Fruit fly (Drosophila melanogaster): ENCODE results near the gene Ada2b.

The Ada2b gene

dm6 chr3R:8243720-8244119 is 3.4 kb upstream of the Ada2b start, which contains the start of the genes CG9636, CG18749 and CG33722 (continued):
- TF ChIP-seq CG12659 (GFP tag; optimal IDR thresholded peaks at IDR 0.05), result peak; percentile 86
- TF ChIP-seq klu (GFP tag; IDR thresholded peaks at IDR 0.05), result peak; percentile 59; the same call in 1 of the 2 replicates
- no peak for TF ChIP-seq ac (GFP tag; optimal IDR thresholded peaks at IDR 0.05)
- no peak for TF ChIP-seq lab (GFP tag; optimal IDR thresholded peaks at IDR 0.05)
- no peak for TF ChIP-seq CG31224 (GFP tag; IDR thresholded peaks at IDR 0.05)
- peak; percentile 35 for TF ChIP-seq salm (tag; optimal IDR thresholded peaks at IDR 0.05)
- 0 out of 3 replicates have a peak, but pooled peaks have one; percentile 47 for TF ChIP-seq CG11093 (GFP tag; IDR thresholded peaks at IDR 0.05)
- TF ChIP-seq CG10431 (GFP tag; optimal IDR thresholded peaks at IDR 0.05), result peak; percentile 57
- TF ChIP-seq pnt (GFP tag; optimal IDR thresholded peaks at IDR 0.05), result peak; percentile 18
- no peak for TF ChIP-seq prd (optimal IDR thresholded peaks at IDR 0.05)
- TF ChIP-seq prd (GFP tag; IDR thresholded peaks at IDR 0.05), result peak; percentile 74
- TF ChIP-seq cad (GFP tag; optimal IDR thresholded peaks at IDR 0.05), result no peak
- no peak for TF ChIP-seq h (optimal IDR thresholded peaks at IDR 0.05)
- TF ChIP-seq CG12219 (GFP tag; optimal IDR thresholded peaks at IDR 0.05), result no peak
- TF ChIP-seq otp (GFP tag; IDR thresholded peaks at IDR 0.05), result 0 out of 3 replicates have a peak, but pooled peaks have one; percentile 46
- TF ChIP-seq danr (GFP tag; IDR thresholded peaks at IDR 0.05), result no peak
- no peak for TF ChIP-seq her (GFP tag; optimal IDR thresholded peaks at IDR 0.05)
- peak; percentile 30 for TF ChIP-seq CG33213 (GFP tag; optimal IDR thresholded peaks at IDR 0.05)
- TF ChIP-seq CG15011 (GFP tag; optimal IDR thresholded peaks at IDR 0.05), result peak; percentile 2
- TF ChIP-seq CG14860 (GFP tag; IDR thresholded peaks at IDR 0.05; ENCODE audit: partially characterized antibody), result peak; percentile 97
- TF ChIP-seq CG2202 (tag; optimal IDR thresholded peaks at IDR 0.05), result peak; percentile 47
- TF ChIP-seq Nf-YA (GFP tag; IDR thresholded peaks at IDR 0.05), result no peak
- TF ChIP-seq Side (GFP tag; optimal IDR thresholded peaks at IDR 0.05), result peak; percentile 56
- TF ChIP-seq CG10366 (GFP tag; IDR thresholded peaks at IDR 0.05), result peak; percentile 39; the same call in 1 of the 2 replicates
- TF ChIP-seq dmrt11E (tag; optimal IDR thresholded peaks at IDR 0.05), result peak; percentile 70
- TF ChIP-seq CG18011 (GFP tag; optimal IDR thresholded peaks at IDR 0.05), result peak; percentile 65
- peak; percentile 94 for TF ChIP-seq hb (GFP tag; IDR thresholded peaks at IDR 0.05; ENCODE audit: partially characterized antibody)
- TF ChIP-seq aop (GFP tag; IDR thresholded peaks at IDR 0.05), result no peak
- no peak for TF ChIP-seq Dfd (GFP tag; optimal IDR thresholded peaks at IDR 0.05)
- TF ChIP-seq zfh1 (GFP tag; IDR thresholded peaks at IDR 0.05), result peak; percentile 37; the same call in 1 of the 3 replicates
- TF ChIP-seq CG3995 (GFP tag; optimal IDR thresholded peaks at IDR 0.05), result peak; percentile 87
- no peak for TF ChIP-seq sqz (GFP tag; optimal IDR thresholded peaks at IDR 0.05)
- peak; percentile 77 for TF ChIP-seq CG9932 (GFP tag; IDR thresholded peaks at IDR 0.05)
- no peak for TF ChIP-seq emc (GFP tag; optimal IDR thresholded peaks at IDR 0.05)
- peak; percentile 86 for TF ChIP-seq CG12391 (tag; optimal IDR thresholded peaks at IDR 0.05)
- TF ChIP-seq ato (GFP tag; IDR thresholded peaks at IDR 0.05; ENCODE audit: partially characterized antibody), result peak; percentile 98
- peak; percentile 32 for TF ChIP-seq Sin3A (optimal IDR thresholded peaks at IDR 0.05)
- TF ChIP-seq pzg (GFP tag; optimal IDR thresholded peaks at IDR 0.05), result peak; percentile 61
- TF ChIP-seq stwl (tag; optimal IDR thresholded peaks at IDR 0.05), result peak; percentile 94
- no peak for TF ChIP-seq Tbp (GFP tag; optimal IDR thresholded peaks at IDR 0.05)
- peak; percentile 74 for TF ChIP-seq CG13775 (GFP tag; optimal IDR thresholded peaks at IDR 0.05)
- TF ChIP-seq CG33557 (GFP tag; optimal IDR thresholded peaks at IDR 0.05), result peak; percentile 74
- no peak for TF ChIP-seq Hmx (GFP tag; optimal IDR thresholded peaks at IDR 0.05)
- TF ChIP-seq CkIIα-i1 (GFP tag; IDR thresholded peaks at IDR 0.05), result no peak
- no peak for TF ChIP-seq dan (GFP tag; IDR thresholded peaks at IDR 0.05)
- peak; percentile 62 for TF ChIP-seq CG10147 (GFP tag; optimal IDR thresholded peaks at IDR 0.05)
- TF ChIP-seq Scr (GFP tag; IDR thresholded peaks at IDR 0.05; ENCODE audit: partially characterized antibody), result peak; percentile 98
- no peak for TF ChIP-seq schlank (tag; optimal IDR thresholded peaks at IDR 0.05)
- TF ChIP-seq Hey (tag; optimal IDR thresholded peaks at IDR 0.05), result no peak
- TF ChIP-seq ken (GFP tag; IDR thresholded peaks at IDR 0.05), result 0 out of 3 replicates have a peak, but pooled peaks have one; percentile 42
- TF ChIP-seq phol (tag; optimal IDR thresholded peaks at IDR 0.05), result peak; percentile 73
- no peak for TF ChIP-seq CG6854 (GFP tag; optimal IDR thresholded peaks at IDR 0.05)

Data from whole organism, embryonic.